Worm (Caenorhabditis elegans) whole organism, early embryonic: ENCODE data around the gene set-25.

Source experiments
- B0310.2 ChIP-seq: sonication (generic microtip); optimal IDR thresholded peaks from 2 replicates; lab custom pipeline; 2016; ENCODE audit warnings: mild to moderate bottlenecking, missing genetic modification characterization, missing compliant biosample characterization
- F13C5.2 ChIP-seq: sonication (generic microtip); optimal IDR thresholded peaks from 2 replicates; lab custom pipeline; 2017; ENCODE audit warnings: mild to moderate bottlenecking, missing genetic modification characterization, inconsistent platforms, missing compliant biosample characterization
- flt-1 ChIP-seq: fragments of 200-800 bp; sonication (Bioruptor generic); IDR thresholded peaks from 2 replicates; pipeline ENCODE4 v1.3.6; 2022; ENCODE audit warnings: missing genetic modification characterization, missing compliant biosample characterization
- hmbx-1 ChIP-seq: sonication (generic microtip); optimal IDR thresholded peaks from 2 replicates; lab custom pipeline; 2016; ENCODE audit warnings: mild to moderate bottlenecking, missing genetic modification characterization, missing compliant biosample characterization
- scrt-1 ChIP-seq: fragments of 200-800 bp; sonication (Bioruptor generic); IDR thresholded peaks from 2 replicates; pipeline ENCODE4 v1.3.6; 2022; ENCODE audit warnings: missing genetic modification characterization, missing compliant biosample characterization
- tra-4 ChIP-seq: sonication (generic microtip); optimal IDR thresholded peaks from 2 replicates; lab custom pipeline; 2017; ENCODE audit warnings: missing genetic modification characterization, missing compliant biosample characterization

- TF ChIP-seq tra-4 (tag; lab: Kevin White, UChicago) (no peak), F13C5.2 (tag; lab: Kevin White, UChicago) (no peak), scrt-1 (GFP tag; lab: Robert Waterston, UW) (no peak), B0310.2 (tag; lab: Kevin White, UChicago) (no peak), flt-1 (no peak), hmbx-1 (tag; lab: Kevin White, UChicago) (no peak)
These were observed 22.0 kb downstream of the set-25 start for ce11 chrIII:13270896-13271295.
